Fruit fly (Drosophila melanogaster) whole organism, prepupa: ENCODE results near the gene CG12012.

Experiments
- Blimp-1 ChIP-seq: fragments of 200-800 bp; sonication (Bioruptor generic); optimal IDR thresholded peaks from 3 replicates; lab custom pipeline; 2017; ENCODE audit warnings: missing biosample characterization, missing genetic modification characterization, mild to moderate bottlenecking, moderate library complexity, missing genetic modification reagents
- CG10631 ChIP-seq: fragments of 200-800 bp; sonication (Bioruptor generic); optimal IDR thresholded peaks from 2 replicates; lab custom pipeline; 2016; ENCODE audit warnings: missing biosample characterization, missing genetic modification characterization
- CG16779 ChIP-seq: fragments of 200-800 bp; sonication (Bioruptor generic); optimal IDR thresholded peaks from 3 replicates; lab custom pipeline; 2017; ENCODE audit warnings: missing biosample characterization, mild to moderate bottlenecking, missing genetic modification characterization
- CG6276 ChIP-seq: fragments of 200-800 bp; sonication (Bioruptor generic); optimal IDR thresholded peaks from 2 replicates; lab custom pipeline; 2017; ENCODE audit warnings: missing biosample characterization, mild to moderate bottlenecking, missing genetic modification characterization
- CG8319 ChIP-seq: fragments of 200-800 bp; sonication (Bioruptor generic); optimal IDR thresholded peaks from 3 replicates; lab custom pipeline; 2016; ENCODE audit warnings: missing biosample characterization, missing genetic modification characterization
- Hr39 ChIP-seq: fragments of 200-800 bp; sonication (Bioruptor generic); optimal IDR thresholded peaks from 2 replicates; lab custom pipeline; 2016; ENCODE audit warnings: missing biosample characterization, missing genetic modification characterization
- Met ChIP-seq: fragments of 200-800 bp; sonication (Bioruptor generic); optimal IDR thresholded peaks from 3 replicates; lab custom pipeline; 2016; ENCODE audit warnings: missing biosample characterization, missing genetic modification characterization
- Smox ChIP-seq: fragments of 200-800 bp; sonication (Bioruptor generic); optimal IDR thresholded peaks from 3 replicates; lab custom pipeline; 2016; ENCODE audit warnings: missing biosample characterization, missing genetic modification characterization
- cyc ChIP-seq: fragments of 200-800 bp; sonication (Bioruptor generic); optimal IDR thresholded peaks from 3 replicates; lab custom pipeline; 2016; ENCODE audit warnings: missing biosample characterization, missing genetic modification characterization
- dac ChIP-seq: fragments of 200-800 bp; sonication (Bioruptor generic); optimal IDR thresholded peaks from 2 replicates; lab custom pipeline; 2017; ENCODE audit warnings: missing biosample characterization, mild to moderate bottlenecking, missing genetic modification characterization
- dsx ChIP-seq: fragments of 200-800 bp; optimal IDR thresholded peaks from 3 replicates; lab custom pipeline; 2019; ENCODE audit warnings: missing biosample characterization, mild to moderate bottlenecking, missing genetic modification characterization, moderate library complexity; ENCODE audit not compliant: poor library complexity, severe bottlenecking
- eg ChIP-seq: fragments of 200-800 bp; sonication (Bioruptor generic); IDR thresholded peaks from 3 replicates; pipeline ENCODE4 v1.3.6; 2022; ENCODE audit warnings: missing biosample characterization, missing genetic modification characterization
- pdm3 ChIP-seq: fragments of 200-800 bp; sonication (Bioruptor generic); optimal IDR thresholded peaks from 3 replicates; lab custom pipeline; 2016; ENCODE audit warnings: missing biosample characterization, missing genetic modification characterization

- TF ChIP-seq dsx (GFP tag; lab: Kevin White, UChicago) (no peak), Blimp-1 (GFP tag; lab: Kevin White, UChicago) (no peak), pdm3 (GFP tag; lab: Kevin White, UChicago) (no peak), Met (GFP tag; lab: Kevin White, UChicago) (no peak), CG6276 (no peak), CG16779 (no peak), cyc (no peak), Smox (GFP tag; lab: Kevin White, UChicago) (no peak), Hr39 (no peak), CG10631 (no peak), eg (GFP tag; lab: Robert Waterston, UW) (no peak), dac (no peak), CG8319 (GFP tag; lab: Kevin White, UChicago) (no peak)
Observed at dm6 chr3L:3424846-3425245, 48.3 kb downstream of the CG12012 start, which contains the start of gene sty.
